Worm (Caenorhabditis elegans): Measurements from ENCODE around the gene Y110A2AL.9.

DNA sequence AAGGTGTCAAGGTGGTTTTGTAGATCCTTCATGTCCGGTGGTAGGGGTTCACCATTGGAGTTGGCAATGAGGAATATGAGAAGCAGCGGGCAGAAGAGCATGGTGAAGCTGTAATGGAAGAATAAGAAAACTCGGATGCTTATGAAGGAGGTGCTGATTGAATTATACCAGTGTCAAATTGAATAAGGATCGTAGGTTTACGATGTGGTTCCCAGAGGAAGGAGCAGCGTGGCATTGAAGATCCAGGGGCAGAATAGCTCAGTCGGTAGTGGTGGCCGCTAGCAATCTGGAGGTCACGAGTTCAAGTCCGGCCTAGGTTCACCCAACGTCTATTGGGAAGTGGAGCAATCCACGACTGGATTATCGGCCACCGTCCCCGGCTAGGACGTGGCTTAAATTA, 24.9 kb downstream of the Y110A2AL.9 start, which contains the start of gene Y110A2AL.6:
- TF ChIP-seq sptf-1 (tag; optimal IDR thresholded peaks at IDR 0.05) (no peak), nhr-76 (tag; optimal IDR thresholded peaks at IDR 0.05) (no peak), nhr-237 (tag; optimal IDR thresholded peaks at IDR 0.05) (no peak), mls-2 (tag; optimal IDR thresholded peaks at IDR 0.05) (no peak), mab-5 (tag; optimal IDR thresholded peaks at IDR 0.05) (no peak), pha-4 (tag; optimal IDR thresholded peaks at IDR 0.05) (no peak), mep-1 (tag; optimal IDR thresholded peaks at IDR 0.05) (no peak), nhr-12 (tag; optimal IDR thresholded peaks at IDR 0.05) (no peak), hlh-1 (tag; optimal IDR thresholded peaks at IDR 0.05) (no peak), nhr-28 (tag; optimal IDR thresholded peaks at IDR 0.05) (no peak)
